Fruit fly (Drosophila melanogaster): Measurements from ENCODE around the gene Mkp.

Gene Mkp

dm6 chr3L:133383-133782, 51.0 kb downstream of the Mkp start:
- no peak for TF ChIP-seq pum (GFP tag; optimal IDR thresholded peaks at IDR 0.05)
- no peak for TF ChIP-seq CG13775 (GFP tag; optimal IDR thresholded peaks at IDR 0.05)
- TF ChIP-seq lilli (GFP tag; optimal IDR thresholded peaks at IDR 0.05), result no peak
- no peak for TF ChIP-seq CG43689 (GFP tag; IDR thresholded peaks at IDR 0.05)
- TF ChIP-seq CG32767 (GFP tag; IDR thresholded peaks at IDR 0.05), result no peak
- TF ChIP-seq Sry-δ (GFP tag; optimal IDR thresholded peaks at IDR 0.05), result no peak
- TF ChIP-seq ems (GFP tag; optimal IDR thresholded peaks at IDR 0.05), result no peak
- 0 out of 4 replicates have a peak, but pooled peaks have one; percentile 5 for TF ChIP-seq chinmo (GFP tag; IDR thresholded peaks at IDR 0.05; ENCODE audit: partially characterized antibody)
- no peak for TF ChIP-seq inv (GFP tag; IDR thresholded peaks at IDR 0.05; ENCODE audit: partially characterized antibody)
- TF ChIP-seq dysf (GFP tag; IDR thresholded peaks at IDR 0.05), result no peak
- peak; percentile 36; the same call in 1 of the 2 replicates for TF ChIP-seq chm (GFP tag; IDR thresholded peaks at IDR 0.05)
- no peak for TF ChIP-seq Bteb2 (GFP tag; optimal IDR thresholded peaks at IDR 0.05)
- peak; percentile 71 for TF ChIP-seq sens (GFP tag)
- no peak for TF ChIP-seq PHDP (tag; optimal IDR thresholded peaks at IDR 0.05)
- TF ChIP-seq gce (GFP tag; IDR thresholded peaks at IDR 0.05), result no peak
- peak; percentile 90 for TF ChIP-seq Med (GFP tag)
- TF ChIP-seq HmgZ (tag; optimal IDR thresholded peaks at IDR 0.05), result no peak
- no peak for TF ChIP-seq bcd (GFP tag; optimal IDR thresholded peaks at IDR 0.05)
- no peak for TF ChIP-seq ro (GFP tag; IDR thresholded peaks at IDR 0.05)
- no peak for TF ChIP-seq CG2889 (GFP tag; IDR thresholded peaks at IDR 0.05)
- TF ChIP-seq HLHmδ (GFP tag; optimal IDR thresholded peaks at IDR 0.05), result no peak
- no peak for TF ChIP-seq CG3847 (GFP tag; IDR thresholded peaks at IDR 0.05)
- TF ChIP-seq CG4730 (GFP tag; IDR thresholded peaks at IDR 0.05), result no peak
- TF ChIP-seq CG15696 (tag; optimal IDR thresholded peaks at IDR 0.05), result no peak
- peak; percentile 1 for TF ChIP-seq cwo (GFP tag; optimal IDR thresholded peaks at IDR 0.05)
- TF ChIP-seq gcm (GFP tag; optimal IDR thresholded peaks at IDR 0.05), result no peak
- TF ChIP-seq CG15011 (GFP tag; optimal IDR thresholded peaks at IDR 0.05), result no peak
- no peak for TF ChIP-seq CG2875 (GFP tag; optimal IDR thresholded peaks at IDR 0.05)
- no peak for TF ChIP-seq Dref (GFP tag; IDR thresholded peaks at IDR 0.05)
- no peak for TF ChIP-seq HHEX (GFP tag; optimal IDR thresholded peaks at IDR 0.05)
- no peak for TF ChIP-seq Mrtf (GFP tag; IDR thresholded peaks at IDR 0.05)
- TF ChIP-seq Six4 (GFP tag; optimal IDR thresholded peaks at IDR 0.05), result no peak
- no peak for TF ChIP-seq CG6175 (GFP tag; IDR thresholded peaks at IDR 0.05)
- peak; percentile 41 for TF ChIP-seq CG4328 (GFP tag; optimal IDR thresholded peaks at IDR 0.05)
- no peak for TF ChIP-seq Dip2 (GFP tag; IDR thresholded peaks at IDR 0.05)
- TF ChIP-seq CG12659 (GFP tag; optimal IDR thresholded peaks at IDR 0.05), result no peak
- peak; percentile 36 for TF ChIP-seq CG10543 (GFP tag; optimal IDR thresholded peaks at IDR 0.05)
- TF ChIP-seq Chrac-16 (GFP tag; optimal IDR thresholded peaks at IDR 0.05), result no peak
- TF ChIP-seq sr (GFP tag; IDR thresholded peaks at IDR 0.05), result peak; percentile 79; the same call in 2 of the 3 replicates
- no peak for TF ChIP-seq CG10979 (tag; optimal IDR thresholded peaks at IDR 0.05)
- no peak for TF ChIP-seq Ptx1 (GFP tag; IDR thresholded peaks at IDR 0.05)
- TF ChIP-seq CG32532 (GFP tag; IDR thresholded peaks at IDR 0.05), result 0 out of 2 replicates have a peak, but pooled peaks have one; percentile 12
- TF ChIP-seq CG17568 (GFP tag; optimal IDR thresholded peaks at IDR 0.05), result no peak
- TF ChIP-seq scrt (GFP tag; optimal IDR thresholded peaks at IDR 0.05), result no peak
- TF ChIP-seq CG7987 (GFP tag; optimal IDR thresholded peaks at IDR 0.05), result no peak
- TF ChIP-seq tgo (GFP tag; IDR thresholded peaks at IDR 0.05), result no peak
- no peak for TF ChIP-seq Tbp (GFP tag; optimal IDR thresholded peaks at IDR 0.05)
- no peak for TF ChIP-seq CG33213 (GFP tag; optimal IDR thresholded peaks at IDR 0.05)
- TF ChIP-seq CG10274 (GFP tag; optimal IDR thresholded peaks at IDR 0.05), result no peak
- no peak for TF ChIP-seq tx (GFP tag; optimal IDR thresholded peaks at IDR 0.05)
- no peak for TF ChIP-seq mirr (GFP tag; optimal IDR thresholded peaks at IDR 0.05)
- TF ChIP-seq CG34224 (GFP tag; IDR thresholded peaks at IDR 0.05; ENCODE audit: partially characterized antibody), result no peak
- no peak for TF ChIP-seq Hr39 (optimal IDR thresholded peaks at IDR 0.05)

All from whole organism, embryonic.